Fruit fly (Drosophila melanogaster) whole organism, embryonic: ENCODE results near the gene CG33986.

Source experiments
- Abd-B ChIP-seq: fragments of 200-800 bp; sonication (Bioruptor generic); optimal IDR thresholded peaks from 2 replicates; lab custom pipeline; 2018; ENCODE audit warnings: missing biosample characterization, mild to moderate bottlenecking, missing genetic modification characterization, moderate library complexity
- Adf1 ChIP-seq: fragments of 200-800 bp; sonication (Bioruptor generic); IDR thresholded peaks from 2 replicates; pipeline ENCODE4 v1.3.6; 2022; ENCODE audit warnings: missing biosample characterization, missing genetic modification characterization
- B-H1 ChIP-seq: fragments of 200-800 bp; sonication (Bioruptor generic); IDR thresholded peaks from 3 replicates; pipeline ENCODE4 v1.3.6; 2022; ENCODE audit warnings: missing biosample characterization, missing genetic modification characterization
- BEAF-32 ChIP-seq: fragments of 200-800 bp; sonication (Bioruptor generic); optimal IDR thresholded peaks from 3 replicates; lab custom pipeline; 2017; ENCODE audit warnings: missing biosample characterization, missing genetic modification characterization, mild to moderate bottlenecking, moderate library complexity, missing genetic modification reagents
- Bteb2 ChIP-seq: fragments of 200-800 bp; sonication (Bioruptor generic); optimal IDR thresholded peaks from 2 replicates; lab custom pipeline; 2016; ENCODE audit warnings: missing biosample characterization, missing genetic modification characterization
- CG10462 ChIP-seq: fragments of 200-800 bp; sonication (Bioruptor generic); optimal IDR thresholded peaks from 2 replicates; lab custom pipeline; 2016; ENCODE audit warnings: missing biosample characterization, missing genetic modification characterization
- CG10565 ChIP-seq: fragments of 200-800 bp; sonication (Bioruptor generic); optimal IDR thresholded peaks from 3 replicates; lab custom pipeline; 2016; ENCODE audit warnings: missing biosample characterization, mild to moderate bottlenecking, missing genetic modification characterization
- CG11085 ChIP-seq: fragments of 200-800 bp; sonication (Bioruptor generic); IDR thresholded peaks from 2 replicates; pipeline ENCODE4 v1.3.6; 2022; ENCODE audit warnings: missing biosample characterization, missing genetic modification characterization
- CG13296 ChIP-seq: fragments of 200-800 bp; sonication (Bioruptor generic); optimal IDR thresholded peaks from 3 replicates; lab custom pipeline; 2018; ENCODE audit warnings: missing biosample characterization, mild to moderate bottlenecking, missing genetic modification characterization
- CG15479 ChIP-seq: fragments of 200-800 bp; sonication (Bioruptor generic); optimal IDR thresholded peaks from 3 replicates; lab custom pipeline; 2019; ENCODE audit warnings: missing biosample characterization, mild to moderate bottlenecking, missing genetic modification characterization, moderate library complexity
- CG1603 ChIP-seq: fragments of 200-800 bp; sonication (Bioruptor generic); optimal IDR thresholded peaks from 2 replicates; lab custom pipeline; 2019; ENCODE audit warnings: missing biosample characterization, mild to moderate bottlenecking, missing genetic modification characterization, moderate library complexity
- CG17328 ChIP-seq: fragments of 200-800 bp; sonication (Bioruptor generic); IDR thresholded peaks from 2 replicates; pipeline ENCODE4 v1.3.6; 2022; ENCODE audit warnings: missing biosample characterization, missing genetic modification characterization
- CG17385 ChIP-seq: fragments of 200-800 bp; sonication (Bioruptor generic); optimal IDR thresholded peaks from 3 replicates; lab custom pipeline; 2018; ENCODE audit warnings: missing biosample characterization, mild to moderate bottlenecking, missing genetic modification characterization
- CG17829 ChIP-seq: fragments of 200-800 bp; optimal IDR thresholded peaks from 2 replicates; lab custom pipeline; 2019; ENCODE audit warnings: missing biosample characterization, mild to moderate bottlenecking, missing genetic modification characterization, moderate library complexity
- CG3407 ChIP-seq: fragments of 200-800 bp; sonication (Bioruptor generic); optimal IDR thresholded peaks from 2 replicates; lab custom pipeline; 2018; ENCODE audit warnings: missing biosample characterization, mild to moderate bottlenecking, missing genetic modification characterization
- CG34376 ChIP-seq: fragments of 200-800 bp; sonication (Bioruptor generic); optimal IDR thresholded peaks from 2 replicates; lab custom pipeline; 2018; ENCODE audit warnings: missing biosample characterization, mild to moderate bottlenecking, missing genetic modification characterization
- CG3838 ChIP-seq: fragments of 200-800 bp; sonication (Bioruptor generic); optimal IDR thresholded peaks from 3 replicates; lab custom pipeline; 2016; ENCODE audit warnings: missing biosample characterization, missing genetic modification characterization
- CG6854 ChIP-seq: fragments of 200-800 bp; sonication (Bioruptor generic); optimal IDR thresholded peaks from 3 replicates; lab custom pipeline; 2017; ENCODE audit warnings: missing biosample characterization, mild to moderate bottlenecking, missing genetic modification characterization
- CG7786 ChIP-seq: fragments of 200-800 bp; sonication (Bioruptor generic); optimal IDR thresholded peaks from 2 replicates; lab custom pipeline; 2016; ENCODE audit warnings: missing biosample characterization, missing genetic modification characterization
- CG8765 ChIP-seq: fragments of 200-800 bp; sonication (Bioruptor generic); IDR thresholded peaks from 2 replicates; pipeline ENCODE4 v1.3.6; 2022; ENCODE audit warnings: missing biosample characterization, missing genetic modification characterization
- Eip74EF ChIP-seq, 2 experiments: fragments of 200-800 bp in 1 of 2; fragments of >200 bp in 1 of 2; sonication (Bioruptor generic) in 1 of 2; optimal IDR thresholded peaks; 2 replicates each; lab custom pipeline; 2017 to 2019; ENCODE audit warnings: missing biosample characterization in 2 of 2, missing genetic modification characterization in 2 of 2, mild to moderate bottlenecking in 1 of 2, moderate library complexity in 1 of 2
- Ets97D ChIP-seq: fragments of 200-800 bp; sonication (Bioruptor generic); optimal IDR thresholded peaks from 3 replicates; lab custom pipeline; 2016; ENCODE audit warnings: missing biosample characterization, missing genetic modification characterization
- Lim3 ChIP-seq: fragments of 200-800 bp; sonication (Bioruptor generic); IDR thresholded peaks from 2 replicates; pipeline ENCODE4 v1.3.6; 2022; ENCODE audit warnings: missing biosample characterization, missing genetic modification characterization
- Myb ChIP-seq: fragments of 200-800 bp; sonication (Bioruptor generic); optimal IDR thresholded peaks from 2 replicates; lab custom pipeline; 2016; ENCODE audit warnings: missing biosample characterization, missing genetic modification characterization
- NFAT ChIP-seq: fragments of 200-800 bp; sonication (Bioruptor generic); IDR thresholded peaks from 2 replicates; pipeline ENCODE4 v1.3.6; 2022; ENCODE audit warnings: missing biosample characterization, missing genetic modification characterization
- Neu2 ChIP-seq: fragments of 200-800 bp; sonication (Bioruptor generic); optimal IDR thresholded peaks from 3 replicates; lab custom pipeline; 2016; ENCODE audit warnings: missing biosample characterization, missing genetic modification characterization, borderline replicate concordance
- Poxn ChIP-seq: fragments of 200-800 bp; sonication (Bioruptor generic); IDR thresholded peaks from 2 replicates; pipeline ENCODE4 v1.3.6; 2022; ENCODE audit warnings: missing biosample characterization, missing genetic modification characterization
- Sry-β ChIP-seq: fragments of 200-800 bp; sonication (Bioruptor generic); optimal IDR thresholded peaks from 2 replicates; lab custom pipeline; 2018; ENCODE audit warnings: missing biosample characterization, mild to moderate bottlenecking, missing genetic modification characterization, moderate library complexity
- Vsx1 ChIP-seq: fragments of 200-800 bp; sonication (Bioruptor generic); optimal IDR thresholded peaks from 2 replicates; lab custom pipeline; 2017; ENCODE audit warnings: missing biosample characterization, mild to moderate bottlenecking, missing genetic modification characterization, missing genetic modification reagents
- ara ChIP-seq: fragments of 200-800 bp; sonication (Bioruptor generic); IDR thresholded peaks from 2 replicates; pipeline ENCODE4 v1.3.6; 2022; ENCODE audit warnings: missing biosample characterization, missing genetic modification characterization
- ash1 ChIP-seq: fragments of 200-800 bp; sonication (Bioruptor generic); optimal IDR thresholded peaks from 2 replicates; lab custom pipeline; 2018; ENCODE audit warnings: missing biosample characterization, mild to moderate bottlenecking, missing genetic modification characterization
- btn ChIP-seq: fragments of 200-800 bp; sonication (Bioruptor generic); optimal IDR thresholded peaks from 2 replicates; lab custom pipeline; 2016; ENCODE audit warnings: missing biosample characterization, missing genetic modification characterization
- gcm ChIP-seq: fragments of 200-800 bp; sonication (Bioruptor generic); optimal IDR thresholded peaks from 2 replicates; lab custom pipeline; 2019; ENCODE audit warnings: missing biosample characterization, mild to moderate bottlenecking, missing genetic modification characterization, moderate library complexity
- gsb-n ChIP-seq: fragments of 200-800 bp; sonication (Bioruptor generic); optimal IDR thresholded peaks from 3 replicates; lab custom pipeline; 2018; ENCODE audit warnings: missing biosample characterization, mild to moderate bottlenecking, missing genetic modification characterization
- gt ChIP-seq: fragments of 200-800 bp; sonication (Bioruptor generic); IDR thresholded peaks from 2 replicates; pipeline ENCODE4 v1.3.6; 2022; ENCODE audit warnings: missing biosample characterization, missing genetic modification characterization
- hkb ChIP-seq, 2 experiments: fragments of 200-800 bp in 1 of 2; fragments of >200 bp in 1 of 2; sonication (Bioruptor generic) in 1 of 2; IDR thresholded peaks in 1 of 2; optimal IDR thresholded peaks in 1 of 2; 2 replicates each; pipeline versions ENCODE4 v1.3.6 to Lab custom; 2017 to 2022; ENCODE audit warnings: missing biosample characterization in 1 of 2, missing genetic modification characterization in 1 of 2
- insv ChIP-seq, 2 experiments: fragments of 200-800 bp; sonication (Bioruptor generic); optimal IDR thresholded peaks; 3 replicates each; lab custom pipeline; 2016 to 2018; ENCODE audit warnings: missing biosample characterization in 2 of 2, missing genetic modification characterization in 2 of 2
- inv ChIP-seq: fragments of 200-800 bp; sonication (Bioruptor generic); IDR thresholded peaks from 2 replicates; pipeline ENCODE4 v1.3.6; 2022; ENCODE audit warnings: missing biosample characterization, missing genetic modification characterization; ENCODE audit not compliant: partially characterized antibody
- knrl ChIP-seq: fragments of 200-800 bp; sonication (Bioruptor generic); IDR thresholded peaks from 3 replicates; pipeline ENCODE4 v1.3.6; 2022; ENCODE audit warnings: missing biosample characterization, missing genetic modification characterization; ENCODE audit not compliant: partially characterized antibody
- lab ChIP-seq: fragments of 200-800 bp; sonication (Bioruptor generic); optimal IDR thresholded peaks from 3 replicates; lab custom pipeline; 2017; ENCODE audit warnings: missing biosample characterization, missing genetic modification characterization, mild to moderate bottlenecking, moderate library complexity, missing genetic modification reagents
- mam ChIP-seq: fragments of 200-800 bp; sonication (Bioruptor generic); optimal IDR thresholded peaks from 3 replicates; lab custom pipeline; 2016; ENCODE audit warnings: missing biosample characterization, missing genetic modification characterization
- nmo ChIP-seq: fragments of 200-800 bp; sonication (Bioruptor generic); optimal IDR thresholded peaks from 2 replicates; lab custom pipeline; 2018; ENCODE audit warnings: missing biosample characterization, mild to moderate bottlenecking, missing genetic modification characterization, moderate library complexity
- pb ChIP-seq: fragments of 200-800 bp; sonication (Bioruptor generic); optimal IDR thresholded peaks from 3 replicates; lab custom pipeline; 2016; ENCODE audit warnings: missing biosample characterization, missing genetic modification characterization
- sc ChIP-seq, 3 experiments: fragments of >200 bp in 2 of 3; fragments of 200-800 bp in 1 of 3; sonication (Bioruptor generic) in 1 of 3; optimal IDR thresholded peaks; 2 replicates in 2 of 3; 3 replicates in 1 of 3; lab custom pipeline; 2017; ENCODE audit warnings: mild to moderate bottlenecking in 1 of 3, missing biosample characterization in 1 of 3, missing genetic modification characterization in 1 of 3, missing genetic modification reagents in 1 of 3
- sug ChIP-seq: fragments of 200-800 bp; optimal IDR thresholded peaks from 2 replicates; lab custom pipeline; 2019; ENCODE audit warnings: missing biosample characterization, mild to moderate bottlenecking, missing genetic modification characterization, moderate library complexity
- tna ChIP-seq: fragments of 200-800 bp; sonication (Bioruptor generic); IDR thresholded peaks from 2 replicates; pipeline ENCODE4 v1.3.6; 2022; ENCODE audit warnings: missing biosample characterization, missing genetic modification characterization; ENCODE audit not compliant: partially characterized antibody
- toy ChIP-seq: fragments of 200-800 bp; sonication (Bioruptor generic); IDR thresholded peaks from 2 replicates; pipeline ENCODE4 v1.3.6; 2022; ENCODE audit warnings: missing biosample characterization, missing genetic modification characterization
- unc-4 ChIP-seq: fragments of 200-800 bp; sonication (Bioruptor generic); IDR thresholded peaks from 2 replicates; pipeline ENCODE4 v1.3.6; 2022; ENCODE audit warnings: missing biosample characterization, missing genetic modification characterization; ENCODE audit not compliant: partially characterized antibody
- yki ChIP-seq: fragments of >200 bp; optimal IDR thresholded peaks from 3 replicates; lab custom pipeline; 2018

The CG33986 gene

DNA sequence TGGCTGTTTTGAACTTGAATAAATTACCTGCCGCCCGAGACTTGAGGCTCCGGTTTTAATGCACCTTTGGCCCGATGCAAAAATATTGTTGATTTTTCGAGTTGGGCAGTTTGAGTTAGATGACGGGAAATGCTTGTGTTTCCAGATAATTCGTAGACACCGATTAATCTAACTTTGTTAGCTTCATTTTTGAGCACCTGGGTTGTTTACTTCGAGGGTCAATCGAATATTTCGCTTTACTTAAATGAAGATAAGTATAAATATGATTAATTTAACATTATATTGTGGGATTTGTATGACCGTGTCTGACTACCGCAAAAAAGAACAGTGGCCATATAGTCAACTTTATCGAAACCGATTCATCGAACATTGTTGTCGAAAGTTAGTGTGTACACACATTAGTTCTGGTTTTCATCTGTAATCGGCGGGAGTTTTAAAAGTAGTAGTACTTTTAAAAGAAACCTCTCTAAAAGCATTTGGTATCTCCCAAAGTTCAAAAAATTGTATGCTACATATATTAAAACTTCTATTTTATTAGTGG, 1.2 kb downstream of the CG33986 start, which contains the start of gene CG7945 (continued):
- no peak for TF ChIP-seq mam (GFP tag; lab: Kevin White, UChicago)
- TF ChIP-seq Lim3, result no peak
- TF ChIP-seq Poxn (GFP tag; lab: Robert Waterston, UW), result no peak
- no peak for TF ChIP-seq Adf1 (GFP tag; lab: Robert Waterston, UW)
- no peak for TF ChIP-seq yki
- TF ChIP-seq CG17328 (GFP tag; lab: Robert Waterston, UW), result no peak
- TF ChIP-seq CG34376 (GFP tag; lab: Kevin White, UChicago), result no peak
- peak; percentile 37 for TF ChIP-seq Ets97D (GFP tag; lab: Kevin White, UChicago)
- peak; percentile 23 for TF ChIP-seq nmo (GFP tag; lab: Kevin White, UChicago)
- TF ChIP-seq Abd-B (GFP tag; lab: Kevin White, UChicago), result no peak
- peak; percentile 65 for TF ChIP-seq BEAF-32 (GFP tag; lab: Kevin White, UChicago)
- no peak for TF ChIP-seq Myb
- TF ChIP-seq CG13296 (GFP tag; lab: Kevin White, UChicago), result no peak
- peak; percentile 70 for TF ChIP-seq gsb-n (tag; lab: Kevin White, UChicago)
- no peak for TF ChIP-seq sc (optimal IDR thresholded peaks at IDR 0.05; lab: Kevin White, UChicago)
- TF ChIP-seq sc (GFP tag; optimal IDR thresholded peaks at IDR 0.05; lab: Kevin White, UChicago), result no peak
- no peak for TF ChIP-seq CG17385 (GFP tag; lab: Kevin White, UChicago)
- no peak for TF ChIP-seq ash1 (GFP tag; lab: Kevin White, UChicago)
- no peak for TF ChIP-seq Neu2 (GFP tag; lab: Kevin White, UChicago)
- no peak for TF ChIP-seq ara
- TF ChIP-seq CG3407 (GFP tag; lab: Kevin White, UChicago), result no peak
- TF ChIP-seq NFAT (GFP tag; lab: Robert Waterston, UW), result no peak
- no peak for TF ChIP-seq CG7786 (GFP tag; lab: Kevin White, UChicago)
- no peak for TF ChIP-seq CG15479 (GFP tag; lab: Kevin White, UChicago)
- TF ChIP-seq Bteb2 (GFP tag; lab: Kevin White, UChicago), result no peak
- no peak for TF ChIP-seq CG10565 (GFP tag; lab: Kevin White, UChicago)
- no peak for TF ChIP-seq Eip74EF (GFP tag; optimal IDR thresholded peaks at IDR 0.05; lab: Kevin White, UChicago)
- TF ChIP-seq knrl, result no peak; the same call in 2 of the 3 replicates
- TF ChIP-seq unc-4 (GFP tag; lab: Robert Waterston, UW), result peak; percentile 69
- TF ChIP-seq tna (GFP tag; lab: Robert Waterston, UW), result peak; percentile 54; the same call in 1 of the 2 replicates
- no peak for TF ChIP-seq gt (GFP tag; lab: Robert Waterston, UW)
- TF ChIP-seq pb (GFP tag; lab: Kevin White, UChicago), result no peak
- no peak for TF ChIP-seq lab (GFP tag; lab: Kevin White, UChicago)
- no peak for TF ChIP-seq btn (GFP tag; lab: Kevin White, UChicago)
- peak; percentile 43 for TF ChIP-seq CG17829 (tag; lab: Kevin White, UChicago)
- no peak for TF ChIP-seq inv (GFP tag; lab: Robert Waterston, UW)
- no peak for TF ChIP-seq hkb (optimal IDR thresholded peaks at IDR 0.05; lab: Kevin White, UChicago)
- no peak for TF ChIP-seq hkb (GFP tag; IDR thresholded peaks at IDR 0.05; lab: Robert Waterston, UW)
- no peak for TF ChIP-seq gcm
- no peak for TF ChIP-seq CG10462 (GFP tag; lab: Kevin White, UChicago)
- peak; percentile 38 for TF ChIP-seq sug
- no peak for TF ChIP-seq Sry-β (GFP tag; lab: Kevin White, UChicago)
- no peak for TF ChIP-seq CG6854 (GFP tag; lab: Kevin White, UChicago)
- no peak for TF ChIP-seq CG8765 (GFP tag; lab: Robert Waterston, UW)
- TF ChIP-seq B-H1, result no peak
- TF ChIP-seq CG3838 (GFP tag; lab: Kevin White, UChicago), result no peak
- TF ChIP-seq CG11085 (GFP tag; lab: Robert Waterston, UW), result no peak
- TF ChIP-seq insv (GFP tag; optimal IDR thresholded peaks at IDR 0.05; lab: Kevin White, UChicago), result no peak
- peak; percentile 60 for TF ChIP-seq CG1603 (tag; lab: Kevin White, UChicago)
- no peak for TF ChIP-seq toy (GFP tag; lab: Robert Waterston, UW)
- TF ChIP-seq Vsx1 (GFP tag; lab: Kevin White, UChicago), result no peak
